Fruit fly (Drosophila melanogaster): ENCODE data around the gene CG14262.

CG14262 gene

dm6 chr3R:27282286-27282685, 17.1 kb upstream of the CG14262 start, which contains the start of gene mrt (continued):
- TF ChIP-seq peb (GFP tag; IDR thresholded peaks at IDR 0.05) = no peak
- peak; percentile 12 for TF ChIP-seq CG8944 (GFP tag; optimal IDR thresholded peaks at IDR 0.05)
- no peak for TF ChIP-seq CG18764 (GFP tag; optimal IDR thresholded peaks at IDR 0.05)
- peak; percentile 33 for TF ChIP-seq ab (GFP tag; optimal IDR thresholded peaks at IDR 0.05)
- 0 out of 2 replicates have a peak, but pooled peaks have one; percentile 6 for TF ChIP-seq CG14441 (GFP tag; IDR thresholded peaks at IDR 0.05)
- peak; percentile 94 for TF ChIP-seq Ets65A (GFP tag)
- TF ChIP-seq CoRest (tag; optimal IDR thresholded peaks at IDR 0.05) = peak; percentile 60
- TF ChIP-seq lov (optimal IDR thresholded peaks at IDR 0.05) = no peak
- no peak for TF ChIP-seq lov (GFP tag; IDR thresholded peaks at IDR 0.05)
- no peak for TF ChIP-seq unc-4 (GFP tag; IDR thresholded peaks at IDR 0.05; ENCODE audit: partially characterized antibody)
- peak; percentile 76 for TF ChIP-seq CG2678 (tag; optimal IDR thresholded peaks at IDR 0.05)

DNA sequence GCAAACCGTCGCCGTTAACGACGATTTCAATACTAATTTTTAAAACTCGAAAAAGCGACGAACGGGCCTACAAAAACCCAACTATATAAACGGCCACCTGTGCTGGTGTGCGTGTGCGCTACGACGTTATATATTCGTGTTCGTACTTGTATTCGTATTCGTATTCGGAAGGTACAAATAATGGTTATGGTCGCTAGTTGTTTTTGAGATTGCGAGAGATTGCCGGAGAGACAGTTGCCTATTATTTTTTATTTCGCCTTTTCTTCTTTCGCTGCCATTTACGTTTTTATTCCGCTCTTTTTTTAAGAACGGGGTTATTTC, 16.5 kb upstream of the CG14262 start:
- TF ChIP-seq Jarid2 (GFP tag; optimal IDR thresholded peaks at IDR 0.05) (no peak), Mrtf (GFP tag; IDR thresholded peaks at IDR 0.05) (no peak), CG17802 (tag; optimal IDR thresholded peaks at IDR 0.05) (no peak), tin (GFP tag; optimal IDR thresholded peaks at IDR 0.05) (no peak), p53 (GFP tag; optimal IDR thresholded peaks at IDR 0.05) (no peak), CG10267 (tag; optimal IDR thresholded peaks at IDR 0.05) (no peak), HmgZ (tag; optimal IDR thresholded peaks at IDR 0.05) (no peak), cg (GFP tag; optimal IDR thresholded peaks at IDR 0.05) (peak; percentile 37), CG6254 (GFP tag; optimal IDR thresholded peaks at IDR 0.05) (no peak), z (GFP tag; IDR thresholded peaks at IDR 0.05) (no peak), dati (GFP tag; IDR thresholded peaks at IDR 0.05) (no peak), CHES-1-like (GFP tag; optimal IDR thresholded peaks at IDR 0.05) (no peak), CG12104 (GFP tag; optimal IDR thresholded peaks at IDR 0.05) (no peak), CG9797 (GFP tag; optimal IDR thresholded peaks at IDR 0.05) (peak; percentile 33), Side (GFP tag; optimal IDR thresholded peaks at IDR 0.05) (no peak), CG12219 (GFP tag; optimal IDR thresholded peaks at IDR 0.05) (no peak), prd (optimal IDR thresholded peaks at IDR 0.05) (no peak), prd (GFP tag; IDR thresholded peaks at IDR 0.05) (no peak), hth (optimal IDR thresholded peaks at IDR 0.05) (no peak), CG17385 (GFP tag; optimal IDR thresholded peaks at IDR 0.05) (no peak), Meics (GFP tag; optimal IDR thresholded peaks at IDR 0.05) (no peak), Stat92E (GFP tag; optimal IDR thresholded peaks at IDR 0.05) (no peak), CG31388 (GFP tag; optimal IDR thresholded peaks at IDR 0.05) (no peak), NC2β (GFP tag; optimal IDR thresholded peaks at IDR 0.05) (no peak), kah (GFP tag; optimal IDR thresholded peaks at IDR 0.05) (no peak), CG9727 (GFP tag; optimal IDR thresholded peaks at IDR 0.05) (no peak), vvl (GFP tag; IDR thresholded peaks at IDR 0.05) (no peak; the same call in 1 of the 2 replicates), CG4617 (GFP tag; optimal IDR thresholded peaks at IDR 0.05; ENCODE audit: borderline replicate concordance) (no peak), nau (GFP tag; optimal IDR thresholded peaks at IDR 0.05) (no peak), stwl (tag; optimal IDR thresholded peaks at IDR 0.05) (no peak), sima (GFP tag; optimal IDR thresholded peaks at IDR 0.05) (no peak), tup (GFP tag; optimal IDR thresholded peaks at IDR 0.05) (no peak), ara (GFP tag; IDR thresholded peaks at IDR 0.05) (no peak), BEAF-32 (GFP tag; optimal IDR thresholded peaks at IDR 0.05) (peak; percentile 17), CG18262 (tag; optimal IDR thresholded peaks at IDR 0.05) (no peak), dpn (GFP tag; optimal IDR thresholded peaks at IDR 0.05) (no peak), Med (GFP tag) (no peak), hb (GFP tag; IDR thresholded peaks at IDR 0.05; ENCODE audit: partially characterized antibody) (no peak), dan (GFP tag; IDR thresholded peaks at IDR 0.05) (no peak), exex (tag; optimal IDR thresholded peaks at IDR 0.05) (peak; percentile 7), CG11093 (GFP tag; IDR thresholded peaks at IDR 0.05) (no peak)
